Fruit fly (Drosophila melanogaster) whole organism: Measurements from ENCODE around the gene CG5199.

Source experiments
- CG8478 ChIP-seq: fragments of >200 bp; optimal IDR thresholded peaks from 2 replicates; lab custom pipeline; 2018; ENCODE audit warnings: inconsistent platforms
- Dll ChIP-seq: fragments of >200 bp; optimal IDR thresholded peaks from 2 replicates; lab custom pipeline; 2017
- EcR ChIP-seq, 2 experiments: fragments of >200 bp; optimal IDR thresholded peaks; 2 replicates each; lab custom pipeline; 2017; ENCODE audit warnings: missing biosample characterization in 2 of 2, missing genetic modification characterization in 2 of 2, missing genetic modification reagents in 2 of 2
- pan ChIP-seq: fragments of >200 bp; optimal IDR thresholded peaks from 2 replicates; lab custom pipeline; 2017
- psq ChIP-seq: fragments of >200 bp; optimal IDR thresholded peaks from 2 replicates; lab custom pipeline; 2017
- usp ChIP-seq: fragments of >200 bp; optimal IDR thresholded peaks from 2 replicates; lab custom pipeline; 2017; ENCODE audit warnings: missing biosample characterization, missing genetic modification characterization, mixed read lengths

dm6 chr3L:20410780-20411179 lies 41.9 kb downstream of the CG5199 start:
- TF ChIP-seq CG8478 (lab: Kevin White, UChicago) = no peak
- no peak for TF ChIP-seq EcR (GFP tag; optimal IDR thresholded peaks at IDR 0.05; lab: Kevin White, UChicago)
- TF ChIP-seq psq (lab: Kevin White, UChicago) = no peak
- no peak for TF ChIP-seq pan
- no peak for TF ChIP-seq usp (GFP tag; lab: Kevin White, UChicago)
- TF ChIP-seq Dll (lab: Kevin White, UChicago) = no peak
